Worm (Caenorhabditis elegans) whole organism, late embryonic: ENCODE results near the gene Y67D8C.22.

ENCODE experiments used
- C08G9.2 ChIP-seq: sonication (generic microtip); optimal IDR thresholded peaks from 2 replicates; lab custom pipeline; 2016; ENCODE audit warnings: mild to moderate bottlenecking, missing genetic modification characterization, moderate library complexity, missing compliant biosample characterization
- F13H6.1 ChIP-seq: sonication (generic microtip); optimal IDR thresholded peaks from 2 replicates; lab custom pipeline; 2016; ENCODE audit warnings: missing genetic modification characterization, missing compliant biosample characterization
- K02D7.2 ChIP-seq: sonication (generic microtip); optimal IDR thresholded peaks from 2 replicates; lab custom pipeline; 2017; ENCODE audit warnings: mild to moderate bottlenecking, missing genetic modification characterization, missing compliant biosample characterization
- K09A11.1 ChIP-seq: sonication (generic microtip); optimal IDR thresholded peaks from 2 replicates; lab custom pipeline; 2017; ENCODE audit warnings: antibody characterized with exemption, mild to moderate bottlenecking, missing genetic modification characterization, missing compliant biosample characterization; ENCODE audit not compliant: insufficient read depth
- T23F11.4 ChIP-seq: fragments of 200-800 bp; sonication (Bioruptor generic); optimal IDR thresholded peaks from 2 replicates; lab custom pipeline; 2018; ENCODE audit warnings: mild to moderate bottlenecking, missing genetic modification characterization, missing compliant biosample characterization
- Y22D7AL.16 ChIP-seq: sonication (generic microtip); optimal IDR thresholded peaks from 2 replicates; lab custom pipeline; 2016; ENCODE audit warnings: missing genetic modification characterization, missing compliant biosample characterization
- ahr-1 ChIP-seq: sonication (generic microtip); optimal IDR thresholded peaks from 2 replicates; lab custom pipeline; 2016; ENCODE audit warnings: missing genetic modification characterization, missing compliant biosample characterization
- ceh-14 ChIP-seq: sonication (generic microtip); optimal IDR thresholded peaks from 2 replicates; lab custom pipeline; 2016; ENCODE audit warnings: missing genotype, missing genetic modification characterization, missing compliant biosample characterization
- ceh-18 ChIP-seq: sonication (generic microtip); optimal IDR thresholded peaks from 2 replicates; lab custom pipeline; 2016; ENCODE audit warnings: missing genetic modification characterization, missing compliant biosample characterization
- ceh-19 ChIP-seq: fragments of 200-800 bp; sonication (Bioruptor generic); optimal IDR thresholded peaks from 2 replicates; lab custom pipeline; 2018; ENCODE audit warnings: mild to moderate bottlenecking, missing genetic modification characterization, missing compliant biosample characterization
- ceh-30 ChIP-seq: fragments of 150-350 bp; optimal IDR thresholded peaks from 2 replicates; lab custom pipeline; 2014; ENCODE audit warnings: missing biosample characterization, missing genetic modification characterization
- ceh-45 ChIP-seq: fragments of 200-800 bp; sonication (Bioruptor generic); IDR thresholded peaks from 2 replicates; pipeline ENCODE4 v1.3.6; 2022; ENCODE audit warnings: missing genetic modification reagents, missing genetic modification characterization, missing compliant biosample characterization
- ceh-48 ChIP-seq: sonication (generic microtip); optimal IDR thresholded peaks from 2 replicates; lab custom pipeline; 2016; ENCODE audit warnings: missing genetic modification characterization, inconsistent platforms, missing compliant biosample characterization
- ceh-9 ChIP-seq: sonication (generic microtip); optimal IDR thresholded peaks from 2 replicates; lab custom pipeline; 2016; ENCODE audit warnings: mild to moderate bottlenecking, missing genetic modification characterization, inconsistent platforms, missing compliant biosample characterization
- che-1 ChIP-seq: sonication (generic microtip); optimal IDR thresholded peaks from 2 replicates; lab custom pipeline; 2016; ENCODE audit warnings: mild to moderate bottlenecking, missing genetic modification characterization, missing compliant biosample characterization
- dmd-4 ChIP-seq: sonication (generic microtip); optimal IDR thresholded peaks from 2 replicates; lab custom pipeline; 2016; ENCODE audit warnings: borderline replicate concordance, missing genetic modification characterization, missing compliant biosample characterization
- elt-4 ChIP-seq: sonication (generic microtip); optimal IDR thresholded peaks from 2 replicates; lab custom pipeline; 2016; ENCODE audit warnings: missing genetic modification characterization, missing compliant biosample characterization
- ets-4 ChIP-seq: sonication (generic microtip); optimal IDR thresholded peaks from 2 replicates; lab custom pipeline; 2016; ENCODE audit warnings: missing genetic modification characterization, missing compliant biosample characterization
- eyg-1 ChIP-seq: sonication (generic microtip); optimal IDR thresholded peaks from 2 replicates; lab custom pipeline; 2016; ENCODE audit warnings: missing genotype, missing genetic modification characterization, missing compliant biosample characterization
- fax-1 ChIP-seq: sonication (generic microtip); optimal IDR thresholded peaks from 2 replicates; lab custom pipeline; 2016; ENCODE audit warnings: missing genotype, missing genetic modification characterization, missing compliant biosample characterization
- fkh-6 ChIP-seq: sonication (generic microtip); optimal IDR thresholded peaks from 2 replicates; lab custom pipeline; 2016; ENCODE audit warnings: missing genetic modification characterization, missing compliant biosample characterization
- hlh-13 ChIP-seq: fragments of 200-800 bp; sonication (Bioruptor generic); optimal IDR thresholded peaks from 2 replicates; lab custom pipeline; 2018; ENCODE audit warnings: mild to moderate bottlenecking, missing genetic modification characterization, missing compliant biosample characterization
- hlh-30 ChIP-seq: sonication (generic microtip); optimal IDR thresholded peaks from 2 replicates; lab custom pipeline; 2017; ENCODE audit warnings: antibody characterized with exemption, missing genetic modification characterization, missing compliant biosample characterization; ENCODE audit not compliant: insufficient read depth
- hlh-6 ChIP-seq: sonication (generic microtip); optimal IDR thresholded peaks from 2 replicates; lab custom pipeline; 2016; ENCODE audit warnings: missing genotype, missing genetic modification characterization, missing compliant biosample characterization
- hlh-8 ChIP-seq: sonication (generic microtip); optimal IDR thresholded peaks from 2 replicates; lab custom pipeline; 2016; ENCODE audit warnings: missing genotype, missing genetic modification characterization, missing compliant biosample characterization
- lim-6 ChIP-seq: sonication (generic microtip); optimal IDR thresholded peaks from 2 replicates; lab custom pipeline; 2016; ENCODE audit warnings: missing genetic modification characterization, missing compliant biosample characterization
- lin-11 ChIP-seq: fragments of 200-800 bp; sonication (Bioruptor generic); optimal IDR thresholded peaks from 2 replicates; lab custom pipeline; 2018; ENCODE audit warnings: mild to moderate bottlenecking, missing genetic modification characterization, missing compliant biosample characterization
- mec-3 ChIP-seq: sonication (generic microtip); optimal IDR thresholded peaks from 2 replicates; lab custom pipeline; 2016; ENCODE audit warnings: borderline replicate concordance, missing genetic modification characterization, missing compliant biosample characterization
- nfya-1 ChIP-seq: sonication (generic microtip); optimal IDR thresholded peaks from 2 replicates; lab custom pipeline; 2017; ENCODE audit warnings: missing genetic modification characterization, mild to moderate bottlenecking, missing compliant biosample characterization, antibody characterized with exemption, moderate library complexity
- nhr-232 ChIP-seq: sonication (generic microtip); optimal IDR thresholded peaks from 2 replicates; lab custom pipeline; 2016; ENCODE audit warnings: missing genetic modification characterization, missing compliant biosample characterization
- npax-4 ChIP-seq: sonication (generic microtip); optimal IDR thresholded peaks from 2 replicates; lab custom pipeline; 2016; ENCODE audit warnings: missing genetic modification characterization, missing compliant biosample characterization
- pat-9 ChIP-seq: fragments of 200-800 bp; sonication (Bioruptor generic); optimal IDR thresholded peaks from 2 replicates; lab custom pipeline; 2018; ENCODE audit warnings: mild to moderate bottlenecking, missing genetic modification characterization, moderate library complexity, missing compliant biosample characterization
- pax-1 ChIP-seq: fragments of 150-350 bp; optimal IDR thresholded peaks from 2 replicates; lab custom pipeline; 2014; ENCODE audit warnings: missing biosample characterization, missing genetic modification characterization
- pha-2 ChIP-seq: sonication (generic microtip); optimal IDR thresholded peaks from 2 replicates; lab custom pipeline; 2017; ENCODE audit warnings: mild to moderate bottlenecking, missing genetic modification characterization, missing compliant biosample characterization
- pqm-1 ChIP-seq: sonication (generic microtip); optimal IDR thresholded peaks from 2 replicates; lab custom pipeline; 2016; ENCODE audit warnings: missing genetic modification characterization, missing compliant biosample characterization
- pros-1 ChIP-seq: fragments of 150-350 bp; optimal IDR thresholded peaks from 2 replicates; lab custom pipeline; 2014; ENCODE audit warnings: missing biosample characterization, missing genetic modification reagents, missing genetic modification characterization
- ref-2 ChIP-seq: sonication (generic microtip); optimal IDR thresholded peaks from 2 replicates; lab custom pipeline; 2016; ENCODE audit warnings: missing genetic modification characterization, missing compliant biosample characterization
- sox-2 ChIP-seq: fragments of 200-800 bp; sonication (Bioruptor generic); IDR thresholded peaks from 2 replicates; pipeline ENCODE4 v1.3.6; 2022; ENCODE audit warnings: missing genetic modification reagents, missing genetic modification characterization, missing compliant biosample characterization
- sox-4 ChIP-seq: sonication (generic microtip); optimal IDR thresholded peaks from 2 replicates; lab custom pipeline; 2017; ENCODE audit warnings: mild to moderate bottlenecking, missing genetic modification characterization, inconsistent platforms, missing compliant biosample characterization
- syd-9 ChIP-seq: sonication (generic microtip); optimal IDR thresholded peaks from 2 replicates; lab custom pipeline; 2016; ENCODE audit warnings: mild to moderate bottlenecking, missing genetic modification characterization, moderate library complexity, missing compliant biosample characterization
- tbx-2 ChIP-seq: sonication (generic microtip); optimal IDR thresholded peaks from 2 replicates; lab custom pipeline; 2016; ENCODE audit warnings: missing genetic modification characterization, missing compliant biosample characterization
- tbx-7 ChIP-seq: sonication (generic microtip); optimal IDR thresholded peaks from 2 replicates; lab custom pipeline; 2016; ENCODE audit warnings: missing genotype, missing genetic modification characterization, missing compliant biosample characterization
- ttx-3 ChIP-seq: sonication (generic microtip); optimal IDR thresholded peaks from 2 replicates; lab custom pipeline; 2016; ENCODE audit warnings: missing genetic modification reagents, missing genetic modification characterization, missing compliant biosample characterization
- unc-42 ChIP-seq: sonication (generic microtip); optimal IDR thresholded peaks from 2 replicates; lab custom pipeline; 2016; ENCODE audit warnings: missing genotype, missing genetic modification characterization, missing compliant biosample characterization
- unc-86 ChIP-seq: sonication (generic microtip); optimal IDR thresholded peaks from 2 replicates; lab custom pipeline; 2016; ENCODE audit warnings: missing genetic modification characterization, missing compliant biosample characterization
- ztf-16 ChIP-seq: sonication (generic microtip); optimal IDR thresholded peaks from 2 replicates; lab custom pipeline; 2017; ENCODE audit warnings: missing genetic modification characterization, missing compliant biosample characterization

Y67D8C.22 gene

DNA sequence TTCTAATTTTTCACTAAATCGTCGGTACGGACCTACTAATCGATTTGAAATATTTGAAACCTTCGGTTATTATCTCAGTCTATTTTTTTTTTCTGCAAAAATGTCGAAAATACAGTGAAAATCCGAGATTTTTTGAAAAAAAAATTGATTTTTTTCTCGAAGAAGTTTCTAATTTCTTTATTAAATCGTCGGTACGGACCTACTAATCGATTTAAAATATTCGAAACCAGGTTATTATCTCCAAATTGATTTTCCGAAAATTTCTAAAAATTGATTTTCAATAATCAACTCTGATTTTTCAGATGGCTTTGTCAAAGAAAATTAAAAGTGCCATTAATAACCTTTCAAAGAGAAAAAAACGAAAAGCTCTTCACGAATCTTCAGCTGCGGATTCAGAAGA, 22.7 kb downstream of the Y67D8C.22 start, which contains the start of gene ivph-3:
Gene ivph-3, plus strand, starts transcription at position 301 of the 400 bp plus-strand sequence.
- TF ChIP-seq syd-9: no peak
- TF ChIP-seq hlh-13 (GFP tag; lab: Kevin White, UChicago): no peak
- TF ChIP-seq ceh-9 (tag; lab: Kevin White, UChicago): no peak
- no peak for TF ChIP-seq pax-1 (tag; lab: Kevin White, UChicago)
- TF ChIP-seq K09A11.1 (tag; lab: Kevin White, UChicago): no peak
- no peak for TF ChIP-seq lin-11 (tag; lab: Kevin White, UChicago)
- no peak for TF ChIP-seq ceh-30 (tag; lab: Kevin White, UChicago)
- TF ChIP-seq ahr-1 (tag; lab: Kevin White, UChicago): no peak
- TF ChIP-seq tbx-7 (tag; lab: Kevin White, UChicago): no peak
- TF ChIP-seq K02D7.2 (tag; lab: Kevin White, UChicago): no peak
- TF ChIP-seq ceh-45 (GFP tag; lab: Robert Waterston, UW): no peak
- no peak for TF ChIP-seq pros-1 (tag; lab: Kevin White, UChicago)
- TF ChIP-seq tbx-2 (tag; lab: Kevin White, UChicago): no peak
- TF ChIP-seq ceh-14 (tag; lab: Kevin White, UChicago): no peak
- no peak for TF ChIP-seq elt-4 (tag; lab: Kevin White, UChicago)
- no peak for TF ChIP-seq fkh-6 (tag; lab: Kevin White, UChicago)
- TF ChIP-seq C08G9.2 (tag; lab: Kevin White, UChicago): no peak
- no peak for TF ChIP-seq hlh-6 (tag; lab: Kevin White, UChicago)

DNA sequence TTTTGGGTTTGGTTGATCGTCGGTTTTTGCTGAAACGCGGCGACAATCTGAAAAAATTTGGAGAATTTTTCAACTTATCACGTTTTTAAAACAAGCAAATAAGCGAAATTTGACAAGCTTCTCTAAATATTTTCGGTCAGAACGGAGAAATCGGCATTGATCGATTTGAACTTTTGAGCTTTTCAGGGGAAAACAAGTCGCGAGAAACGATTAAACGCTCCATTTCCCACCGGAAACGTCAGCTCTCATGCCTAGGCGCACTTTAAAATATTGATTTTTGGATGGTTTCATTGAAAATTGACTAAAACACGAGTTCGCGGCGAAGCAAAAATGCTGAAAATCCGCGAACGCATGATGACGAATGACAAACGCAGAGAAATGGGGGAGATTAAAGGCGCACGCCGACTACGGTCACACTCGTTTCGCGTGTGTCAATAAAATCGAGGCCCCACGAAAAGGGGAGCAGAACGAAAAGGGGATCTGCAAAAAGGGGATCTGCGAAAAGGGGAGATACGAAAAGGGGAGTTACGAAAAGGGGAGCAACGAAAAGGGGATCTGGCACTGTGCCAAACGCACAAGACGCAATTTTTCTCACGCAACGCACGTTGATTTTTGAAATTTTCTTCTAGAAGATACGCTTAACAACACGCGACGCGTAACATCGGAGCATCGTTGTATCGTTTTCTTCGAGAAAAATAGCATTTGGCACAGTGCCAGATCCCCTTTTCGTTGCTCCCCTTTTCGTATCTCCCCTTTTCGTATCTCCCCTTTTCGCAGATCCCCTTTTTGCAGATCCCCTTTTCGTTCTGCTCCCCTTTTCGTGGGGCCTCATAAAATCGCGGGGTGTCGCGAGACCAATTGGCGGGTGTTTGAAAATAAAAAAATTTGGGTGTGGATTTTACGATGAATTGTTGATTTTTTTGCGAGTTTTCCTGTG, 25.8 kb downstream of the Y67D8C.22 start, which contains the start of gene eel-1:
Gene eel-1, minus strand, starts transcription at position 51 of the 937 bp plus-strand sequence.
- TF ChIP-seq lim-6 (peak; percentile 100), tbx-7 (tag; lab: Kevin White, UChicago) (peak; percentile 99), ceh-19 (peak; percentile 94), che-1 (tag; lab: Kevin White, UChicago) (peak; percentile 48), F13H6.1 (tag; lab: Kevin White, UChicago) (peak; percentile 99), unc-42 (tag; lab: Kevin White, UChicago) (peak; percentile 96), Y22D7AL.16 (peak; percentile 61), pqm-1 (tag; lab: Kevin White, UChicago) (peak; percentile 99), nhr-232 (tag; lab: Kevin White, UChicago) (peak; percentile 67), ceh-14 (tag; lab: Kevin White, UChicago) (peak; percentile 100), hlh-30 (tag; lab: Kevin White, UChicago) (peak; percentile 37), ets-4 (tag; lab: Kevin White, UChicago) (peak; percentile 99), eyg-1 (tag; lab: Kevin White, UChicago) (peak; percentile 91), ztf-16 (tag; lab: Kevin White, UChicago) (peak; percentile 93), ahr-1 (tag; lab: Kevin White, UChicago) (peak; percentile 97), hlh-8 (tag; lab: Kevin White, UChicago) (peak; percentile 99), ref-2 (tag; lab: Kevin White, UChicago) (peak; percentile 100), ttx-3 (tag; lab: Kevin White, UChicago) (peak; percentile 36), lin-11 (tag; lab: Kevin White, UChicago) (peak; percentile 55), dmd-4 (tag; lab: Kevin White, UChicago) (peak; percentile 99), ceh-18 (tag; lab: Kevin White, UChicago) (peak; percentile 98), nfya-1 (tag; lab: Kevin White, UChicago) (peak; percentile 71), mec-3 (tag; lab: Kevin White, UChicago) (peak; percentile 99), elt-4 (tag; lab: Kevin White, UChicago) (peak; percentile 99), ceh-48 (tag; lab: Kevin White, UChicago) (peak; percentile 52), fax-1 (tag; lab: Kevin White, UChicago) (peak; percentile 98), K02D7.2 (tag; lab: Kevin White, UChicago) (peak; percentile 76), sox-4 (tag; lab: Kevin White, UChicago) (peak; percentile 59), pat-9 (tag; lab: Kevin White, UChicago) (peak; percentile 65), npax-4 (tag; lab: Kevin White, UChicago) (peak; percentile 64), fkh-6 (tag; lab: Kevin White, UChicago) (peak; percentile 92), hlh-13 (GFP tag; lab: Kevin White, UChicago) (peak; percentile 69), syd-9 (peak; percentile 98), sox-2 (GFP tag; lab: Robert Waterston, UW) (peak; percentile 79), T23F11.4 (GFP tag; lab: Kevin White, UChicago) (peak; percentile 72), tbx-2 (tag; lab: Kevin White, UChicago) (peak; percentile 100), unc-86 (tag; lab: Kevin White, UChicago) (peak; percentile 86), pha-2 (tag; lab: Kevin White, UChicago) (peak; percentile 83), C08G9.2 (tag; lab: Kevin White, UChicago) (peak; percentile 100)
